Worm (Caenorhabditis elegans): ENCODE data around the gene T05A8.7.

- no peak for TF ChIP-seq tbx-2 (tag; optimal IDR thresholded peaks at IDR 0.05)
- no peak for TF ChIP-seq unc-30 (tag; optimal IDR thresholded peaks at IDR 0.05)
- TF ChIP-seq snpc-4 (tag; optimal IDR thresholded peaks at IDR 0.05), result no peak
Observed at ce11 chrII:2721992-2722391, 20.2 kb downstream of the T05A8.7 start.

Data from whole organism, L1 larva.